Worm (Caenorhabditis elegans) whole organism, midembryonic: ENCODE results near the gene C02E7.6.

Experiments
- klf-2 ChIP-seq: fragments of 200-800 bp; sonication (Bioruptor generic); conservative IDR thresholded peaks from 2 replicates; pipeline ENCODE4 v1.3.6; 2022; ENCODE audit warnings: missing genetic modification reagents, missing genetic modification characterization, missing compliant biosample characterization
- med-1 ChIP-seq: sonication (generic microtip); optimal IDR thresholded peaks from 2 replicates; lab custom pipeline; 2017; ENCODE audit warnings: missing genetic modification characterization, mild to moderate bottlenecking, missing compliant biosample characterization, antibody characterized with exemption, missing genetic modification reagents; ENCODE audit not compliant: insufficient read depth
- tab-1 ChIP-seq: fragments of 200-800 bp; sonication (Bioruptor generic); IDR thresholded peaks from 2 replicates; pipeline ENCODE4 v1.3.6; 2022; ENCODE audit warnings: missing genetic modification characterization, missing compliant biosample characterization
- ztf-29 ChIP-seq: fragments of 200-800 bp; sonication (Bioruptor generic); IDR thresholded peaks from 2 replicates; pipeline ENCODE4 v1.3.6; 2022; ENCODE audit warnings: missing genetic modification reagents, missing genetic modification characterization, missing compliant biosample characterization

DNA sequence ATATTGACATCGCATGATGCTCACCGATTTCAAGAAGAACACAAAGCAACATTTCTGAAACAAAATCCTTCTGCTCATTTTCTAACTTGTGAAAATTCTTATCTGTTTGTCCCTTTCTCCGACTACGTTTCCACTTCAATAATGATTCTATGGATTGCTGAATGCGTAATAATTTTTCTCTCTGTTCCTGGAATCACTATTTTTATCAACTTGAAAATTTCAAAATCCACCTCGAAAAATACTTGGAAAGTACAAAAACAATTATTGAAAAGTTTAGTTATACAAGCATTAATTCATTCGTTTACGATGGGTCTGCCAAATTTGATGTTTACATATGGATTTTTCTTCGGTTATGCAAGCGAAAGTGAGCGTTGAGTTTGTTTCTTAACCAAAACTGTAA lies 3.0 kb downstream of the C02E7.6 start, which contains the start of gene srh-22:
- TF ChIP-seq ztf-29 (GFP tag; lab: Robert Waterston, UW) (no peak), tab-1 (GFP tag; lab: Robert Waterston, UW) (no peak), klf-2 (GFP tag; lab: Robert Waterston, UW) (no peak), med-1 (GFP tag; lab: Kevin White, UChicago) (no peak)
